Worm (Caenorhabditis elegans) whole organism, L2 larva: ENCODE results near the gene zipt-7.1.

Experiments
- aly-2 ChIP-seq: fragments of 150-350 bp; optimal IDR thresholded peaks from 2 replicates; lab custom pipeline; 2014; ENCODE audit warnings: missing biosample characterization, missing genetic modification characterization
- ama-1 ChIP-seq: fragments of 150-350 bp; optimal IDR thresholded peaks from 2 replicates; lab custom pipeline; 2018; ENCODE audit warnings: inconsistent platforms
- elt-3 ChIP-seq: sonication (generic microtip); optimal IDR thresholded peaks from 2 replicates; lab custom pipeline; 2017; ENCODE audit warnings: missing biosample characterization, missing genetic modification characterization
- mab-5 ChIP-seq: fragments of 150-350 bp; optimal IDR thresholded peaks from 2 replicates; lab custom pipeline; 2014; ENCODE audit warnings: missing biosample characterization, missing genetic modification characterization
- nhr-6 ChIP-seq: fragments of 150-350 bp; optimal IDR thresholded peaks from 2 replicates; lab custom pipeline; 2014; ENCODE audit warnings: missing biosample characterization, missing genetic modification characterization
- unc-62 ChIP-seq: fragments of 150-350 bp; optimal IDR thresholded peaks from 2 replicates; lab custom pipeline; 2014; ENCODE audit warnings: missing biosample characterization, missing genetic modification reagents, missing genetic modification characterization

DNA sequence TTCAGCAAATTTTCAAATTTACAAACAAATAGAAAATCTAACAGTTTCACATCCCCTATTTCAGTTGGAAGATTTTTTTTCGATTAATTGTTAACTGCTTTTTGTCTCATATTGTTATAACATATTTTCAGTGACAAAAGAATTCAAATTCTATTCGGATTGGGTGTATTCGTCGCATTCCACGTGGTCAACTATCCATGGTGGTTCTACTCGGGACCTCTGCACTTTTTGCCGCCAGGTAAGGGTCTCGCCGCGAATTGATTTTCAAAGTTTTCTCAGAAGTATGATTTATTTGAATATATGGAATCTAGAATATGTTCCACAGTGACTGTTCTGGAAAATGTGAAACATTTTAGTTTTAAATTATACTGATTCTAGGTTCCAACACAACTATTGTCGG, 39.4 kb downstream of the zipt-7.1 start:
- TF ChIP-seq ama-1 (lab: Kevin White, UChicago) (no peak), elt-3 (tag; lab: Kevin White, UChicago) (no peak), mab-5 (tag; lab: Kevin White, UChicago) (no peak), aly-2 (no peak), unc-62 (no peak), nhr-6 (tag; lab: Kevin White, UChicago) (no peak)
